Fruit fly (Drosophila melanogaster): ENCODE data around the gene Dtg.

DNA sequence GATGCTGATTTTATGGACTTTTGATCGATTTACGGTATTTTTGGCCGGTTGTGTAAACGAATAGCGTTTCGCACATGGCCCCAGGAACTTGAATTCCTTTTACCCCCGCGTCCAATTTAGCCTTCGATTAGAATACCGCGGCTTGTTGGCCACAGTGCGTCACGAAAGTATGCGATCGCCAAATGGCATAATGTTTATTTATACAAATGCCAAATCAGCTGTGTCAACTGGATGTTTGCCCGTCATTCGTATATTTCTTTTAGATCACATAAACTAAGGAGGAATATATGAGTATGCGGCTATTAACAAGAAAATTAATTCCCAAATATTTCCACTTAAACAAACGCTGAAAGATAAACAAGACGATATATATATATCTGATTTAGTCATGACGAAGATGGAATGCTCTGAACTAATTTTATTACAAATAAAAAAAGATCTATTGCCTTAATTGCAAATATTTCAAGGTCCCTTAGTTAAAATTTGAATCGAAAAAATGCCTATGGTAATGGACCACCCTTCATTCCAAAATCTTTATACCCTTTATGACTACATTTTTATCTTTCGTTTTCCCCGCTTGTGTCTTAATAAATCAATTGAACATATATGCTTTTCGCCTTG lies 9.2 kb downstream of the Dtg start:
- TF ChIP-seq psq (optimal IDR thresholded peaks at IDR 0.05) (no peak), usp (GFP tag; optimal IDR thresholded peaks at IDR 0.05) (no peak), EcR (GFP tag; optimal IDR thresholded peaks at IDR 0.05) (no peak), pan (optimal IDR thresholded peaks at IDR 0.05) (no peak), CG8478 (optimal IDR thresholded peaks at IDR 0.05) (no peak), Dll (optimal IDR thresholded peaks at IDR 0.05) (no peak)

Data from whole organism.